Fruit fly (Drosophila melanogaster): ENCODE measurements around the gene CG14434.
A peak's percentile ranks its signal among the peaks of the same experiment; 100 is the strongest.

The CG14434 gene

dm6 chrX:6843841-6844440 lies 23.1 kb downstream of the CG14434 start, which contains the start of the genes CG14435 and Tmf (continued):
- TF ChIP-seq CG11696 (GFP tag; IDR thresholded peaks at IDR 0.05), result peak; percentile 58
- peak; percentile 85 for TF ChIP-seq CG1602 (GFP tag; optimal IDR thresholded peaks at IDR 0.05)
- TF ChIP-seq bowl (GFP tag; IDR thresholded peaks at IDR 0.05), result peak; percentile 66
- peak; percentile 89 for TF ChIP-seq lmd (GFP tag; IDR thresholded peaks at IDR 0.05)
- TF ChIP-seq CG31441 (GFP tag; IDR thresholded peaks at IDR 0.05), result peak; percentile 85
- TF ChIP-seq CG6813 (GFP tag; optimal IDR thresholded peaks at IDR 0.05), result no peak
- TF ChIP-seq tna (GFP tag; IDR thresholded peaks at IDR 0.05; ENCODE audit: partially characterized antibody), result 0 out of 2 replicates have a peak, but pooled peaks have one; percentile 8
- TF ChIP-seq Ada2b (GFP tag; IDR thresholded peaks at IDR 0.05), result peak; percentile 84
- peak; percentile 75 for TF ChIP-seq CG10543 (GFP tag; optimal IDR thresholded peaks at IDR 0.05)
- TF ChIP-seq mirr (GFP tag; optimal IDR thresholded peaks at IDR 0.05), result peak; percentile 49
- TF ChIP-seq CG18476 (GFP tag; optimal IDR thresholded peaks at IDR 0.05), result peak; percentile 71
- TF ChIP-seq NC2α (GFP tag; optimal IDR thresholded peaks at IDR 0.05), result no peak
- peak; percentile 71 for TF ChIP-seq ap (GFP tag; IDR thresholded peaks at IDR 0.05)
- TF ChIP-seq Deaf1 (tag; optimal IDR thresholded peaks at IDR 0.05), result no peak
- TF ChIP-seq slp2 (GFP tag; optimal IDR thresholded peaks at IDR 0.05), result peak; percentile 40
- TF ChIP-seq CG14441 (GFP tag; IDR thresholded peaks at IDR 0.05), result peak; percentile 89
- peak; percentile 80 for TF ChIP-seq ci (GFP tag; IDR thresholded peaks at IDR 0.05)
- TF ChIP-seq CG17829 (tag; optimal IDR thresholded peaks at IDR 0.05), result peak; percentile 83
- TF ChIP-seq Lhr (GFP tag; optimal IDR thresholded peaks at IDR 0.05), result peak; percentile 35
- TF ChIP-seq cwo (GFP tag; optimal IDR thresholded peaks at IDR 0.05), result peak; percentile 65
- TF ChIP-seq dati (GFP tag; IDR thresholded peaks at IDR 0.05), result no peak
- TF ChIP-seq slou (GFP tag; optimal IDR thresholded peaks at IDR 0.05), result peak; percentile 81
- TF ChIP-seq Side (GFP tag; optimal IDR thresholded peaks at IDR 0.05), result peak; percentile 1
- TF ChIP-seq jigr1 (GFP tag; IDR thresholded peaks at IDR 0.05), result peak; percentile 66; the same call in 1 of the 3 replicates
- TF ChIP-seq CG3407 (GFP tag; optimal IDR thresholded peaks at IDR 0.05), result peak; percentile 54
- peak; percentile 73 for TF ChIP-seq CG30020 (tag; optimal IDR thresholded peaks at IDR 0.05)
- TF ChIP-seq kah (GFP tag; optimal IDR thresholded peaks at IDR 0.05), result peak; percentile 59
- no peak for TF ChIP-seq CG12236 (GFP tag; optimal IDR thresholded peaks at IDR 0.05)
- peak; percentile 78 for TF ChIP-seq stc (GFP tag; IDR thresholded peaks at IDR 0.05)
- peak; percentile 66 for TF ChIP-seq CG12104 (GFP tag; optimal IDR thresholded peaks at IDR 0.05)
- no peak for TF ChIP-seq btn (GFP tag; optimal IDR thresholded peaks at IDR 0.05)
- TF ChIP-seq nmo (GFP tag; optimal IDR thresholded peaks at IDR 0.05), result peak; percentile 91
- peak; percentile 62 for TF ChIP-seq gcm (GFP tag; optimal IDR thresholded peaks at IDR 0.05)
- peak; percentile 77 for TF ChIP-seq fd96Cb (tag; optimal IDR thresholded peaks at IDR 0.05)
- no peak for TF ChIP-seq oc (tag; optimal IDR thresholded peaks at IDR 0.05)
- TF ChIP-seq Sry-δ (GFP tag; optimal IDR thresholded peaks at IDR 0.05), result peak; percentile 36
- peak; percentile 12 for TF ChIP-seq CG17912 (GFP tag; optimal IDR thresholded peaks at IDR 0.05)
- peak; percentile 66 for TF ChIP-seq chn (GFP tag; optimal IDR thresholded peaks at IDR 0.05)
- TF ChIP-seq CG7372 (GFP tag; IDR thresholded peaks at IDR 0.05), result peak; percentile 85
- TF ChIP-seq ham (GFP tag; IDR thresholded peaks at IDR 0.05), result 0 out of 2 replicates have a peak, but pooled peaks have one; percentile 36
- peak; percentile 90 for TF ChIP-seq Ptx1 (GFP tag; IDR thresholded peaks at IDR 0.05)
- TF ChIP-seq HHEX (GFP tag; optimal IDR thresholded peaks at IDR 0.05), result peak; percentile 57
- 0 out of 2 replicates have a peak, but pooled peaks have one; percentile 72 for TF ChIP-seq cas (GFP tag; IDR thresholded peaks at IDR 0.05)
- peak; percentile 91 for TF ChIP-seq CG14710 (tag; optimal IDR thresholded peaks at IDR 0.05)
- peak; percentile 74 for TF ChIP-seq CG4820 (GFP tag; optimal IDR thresholded peaks at IDR 0.05)
- no peak for TF ChIP-seq abd-A (tag; optimal IDR thresholded peaks at IDR 0.05)
- peak; percentile 86 for TF ChIP-seq CG15696 (tag; optimal IDR thresholded peaks at IDR 0.05)
- peak; percentile 58 for TF ChIP-seq Dip3 (GFP tag; optimal IDR thresholded peaks at IDR 0.05)
- no peak for TF ChIP-seq Kr (GFP tag; optimal IDR thresholded peaks at IDR 0.05)
- TF ChIP-seq CG2199 (GFP tag; IDR thresholded peaks at IDR 0.05), result 0 out of 3 replicates have a peak, but pooled peaks have one; percentile 24
